Fruit fly (Drosophila melanogaster) S2 (cell line): ENCODE data around the gene dib.

Experiments used
- CG8478 ChIP-seq: fragments of >200 bp; optimal IDR thresholded peaks from 2 replicates; lab custom pipeline; 2018
- CTCF ChIP-seq, 2 experiments: fragments of >200 bp; optimal IDR thresholded peaks; 2 replicates each; lab custom pipeline; 2018

- TF ChIP-seq CG8478 (lab: Kevin White, UChicago) (no peak), CTCF (optimal IDR thresholded peaks at IDR 0.05; lab: Kevin White, UChicago) (no peak)
Observed at dm6 chr3L:4110212-4110611, 48.1 kb downstream of the dib start.
